Worm (Caenorhabditis elegans): Measurements from ENCODE around the gene ogt-1.

Gene ogt-1

DNA sequence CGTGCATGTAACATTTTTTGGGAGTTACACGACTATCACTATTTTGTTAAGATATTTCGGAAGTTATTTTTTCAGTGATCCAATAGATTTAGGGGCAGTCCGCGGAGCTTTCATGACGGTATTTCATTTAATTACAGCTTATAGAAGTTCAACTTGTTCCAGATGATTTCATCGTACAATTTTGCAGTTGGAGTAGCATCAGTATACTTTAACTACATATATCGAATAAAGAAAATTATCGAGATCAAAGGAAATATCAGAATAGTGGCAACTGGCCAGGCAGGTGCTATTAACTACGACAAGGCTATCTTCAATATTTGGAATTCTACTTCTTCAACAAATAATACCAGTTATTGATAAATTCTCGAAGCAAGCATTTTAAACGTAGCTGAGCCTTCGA is 24.9 kb upstream of the ogt-1 start:
- TF ChIP-seq Y48G9A.11 (GFP tag; IDR thresholded peaks at IDR 0.05) = peak; percentile 39; the same call in 1 of the 2 replicates
- TF ChIP-seq F44E2.7 (GFP tag; IDR thresholded peaks at IDR 0.05) = no peak
- no peak for TF ChIP-seq unc-130 (GFP tag; optimal IDR thresholded peaks at IDR 0.05)
- no peak for TF ChIP-seq sdz-12 (GFP tag; optimal IDR thresholded peaks at IDR 0.05)
- TF ChIP-seq lin-13 (GFP tag; optimal IDR thresholded peaks at IDR 0.05) = no peak
- 0 out of 2 replicates have a peak, but pooled peaks have one; percentile 40 for TF ChIP-seq daf-19 (GFP tag; conservative IDR thresholded peaks at IDR 0.05)
- no peak for TF ChIP-seq nhr-77 (tag; optimal IDR thresholded peaks at IDR 0.05)
- TF ChIP-seq pha-4 (GFP tag; IDR thresholded peaks at IDR 0.05) = peak; percentile 16; the same call in 1 of the 2 replicates
- no peak for TF ChIP-seq pha-4 (tag; optimal IDR thresholded peaks at IDR 0.05)
- TF ChIP-seq F49E8.2 (tag; optimal IDR thresholded peaks at IDR 0.05; ENCODE audit: borderline replicate concordance) = peak; percentile 65
- no peak for TF ChIP-seq vab-7 (GFP tag; IDR thresholded peaks at IDR 0.05)
- TF ChIP-seq ceh-20 (GFP tag; IDR thresholded peaks at IDR 0.05) = no peak
- TF ChIP-seq lin-1 (GFP tag; IDR thresholded peaks at IDR 0.05) = 0 out of 2 replicates have a peak, but pooled peaks have one; percentile 35
- no peak for TF ChIP-seq spr-1 (tag; optimal IDR thresholded peaks at IDR 0.05)
- no peak for TF ChIP-seq ama-1 (optimal IDR thresholded peaks at IDR 0.05)
- peak; percentile 48 for TF ChIP-seq lin-38 (GFP tag; IDR thresholded peaks at IDR 0.05)
- no peak for TF ChIP-seq duxl-1 (tag; optimal IDR thresholded peaks at IDR 0.05; ENCODE audit: poor library complexity)
- 0 out of 2 replicates have a peak, but pooled peaks have one; percentile 28 for TF ChIP-seq php-3 (GFP tag; IDR thresholded peaks at IDR 0.05)
- no peak for TF ChIP-seq nhr-28 (tag; optimal IDR thresholded peaks at IDR 0.05)
- TF ChIP-seq Y105C5A.15 (GFP tag; IDR thresholded peaks at IDR 0.05) = 0 out of 2 replicates have a peak, but pooled peaks have one; percentile 41

DNA sequence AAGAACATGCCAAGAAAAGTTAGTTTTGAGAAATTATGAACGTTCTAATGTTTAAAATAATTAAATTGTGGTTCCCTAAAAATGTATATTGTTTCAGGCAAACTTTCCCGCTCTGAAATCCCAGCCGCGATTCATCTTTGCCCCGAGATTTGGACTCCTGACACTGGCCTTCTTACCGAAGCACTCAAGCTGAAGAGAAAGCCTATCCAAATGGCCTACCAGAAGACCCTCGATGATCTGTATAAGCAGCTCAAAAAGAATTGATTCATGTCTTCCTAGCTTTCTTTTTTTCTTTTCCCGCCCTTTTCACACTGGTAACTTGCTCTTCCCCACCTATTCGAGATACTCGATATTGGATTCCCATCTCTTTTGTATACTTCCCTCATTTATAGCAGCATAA is 16.5 kb upstream of the ogt-1 start:
- TF ChIP-seq D1046.2 (GFP tag; IDR thresholded peaks at IDR 0.05) = no peak
- TF ChIP-seq aha-1 (tag) = peak; percentile 81
- TF ChIP-seq dpl-1 (GFP tag; optimal IDR thresholded peaks at IDR 0.05) = no peak
- no peak for TF ChIP-seq nhr-28 (tag; optimal IDR thresholded peaks at IDR 0.05)
- TF ChIP-seq ceh-28 (tag; optimal IDR thresholded peaks at IDR 0.05) = no peak
- TF ChIP-seq nhr-102 (tag; optimal IDR thresholded peaks at IDR 0.05) = no peak
- TF ChIP-seq lin-1 (GFP tag; IDR thresholded peaks at IDR 0.05) = no peak
- TF ChIP-seq unc-62 (GFP tag; optimal IDR thresholded peaks at IDR 0.05 in 1 of 2) = peak in 1 of 2 experiments; percentile 90
- TF ChIP-seq unc-62 (tag; optimal IDR thresholded peaks at IDR 0.05) = no peak

DNA sequence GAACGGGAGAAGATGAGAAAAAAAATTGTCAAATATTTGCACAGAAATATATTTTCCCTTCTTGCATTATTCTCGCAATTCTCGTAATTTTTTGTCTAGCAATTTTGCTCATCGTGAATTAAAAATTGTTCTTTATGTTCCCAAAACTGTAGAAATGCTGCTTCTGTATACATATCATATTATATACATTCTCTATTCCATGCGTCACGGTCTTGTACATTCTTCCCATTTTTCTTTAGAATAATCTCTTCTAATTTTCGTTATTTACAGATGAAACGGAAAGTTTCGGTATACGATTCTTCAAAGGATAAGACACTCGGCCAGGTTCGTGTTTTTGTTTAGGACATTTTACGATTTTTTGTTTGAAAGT is 14.0 kb upstream of the ogt-1 start, which contains the start of gene acs-4:
Gene acs-4 (plus strand): TSS at position 271 of the 370 bp plus-strand sequence.
- TF ChIP-seq unc-62 (GFP tag; optimal IDR thresholded peaks at IDR 0.05 in 1 of 2) (peak in 1 of 2 experiments; percentile 53), unc-62 (tag; optimal IDR thresholded peaks at IDR 0.05) (no peak), Y5F2A.4 (GFP tag; optimal IDR thresholded peaks at IDR 0.05) (no peak), snpc-4 (tag; optimal IDR thresholded peaks at IDR 0.05) (no peak), ztf-11 (tag; optimal IDR thresholded peaks at IDR 0.05) (no peak), madf-9 (GFP tag; conservative IDR thresholded peaks at IDR 0.05) (no peak), mdl-1 (tag; optimal IDR thresholded peaks at IDR 0.05) (no peak), ctbp-1 (GFP tag; IDR thresholded peaks at IDR 0.05) (no peak), nhr-10 (tag; optimal IDR thresholded peaks at IDR 0.05) (no peak)

DNA sequence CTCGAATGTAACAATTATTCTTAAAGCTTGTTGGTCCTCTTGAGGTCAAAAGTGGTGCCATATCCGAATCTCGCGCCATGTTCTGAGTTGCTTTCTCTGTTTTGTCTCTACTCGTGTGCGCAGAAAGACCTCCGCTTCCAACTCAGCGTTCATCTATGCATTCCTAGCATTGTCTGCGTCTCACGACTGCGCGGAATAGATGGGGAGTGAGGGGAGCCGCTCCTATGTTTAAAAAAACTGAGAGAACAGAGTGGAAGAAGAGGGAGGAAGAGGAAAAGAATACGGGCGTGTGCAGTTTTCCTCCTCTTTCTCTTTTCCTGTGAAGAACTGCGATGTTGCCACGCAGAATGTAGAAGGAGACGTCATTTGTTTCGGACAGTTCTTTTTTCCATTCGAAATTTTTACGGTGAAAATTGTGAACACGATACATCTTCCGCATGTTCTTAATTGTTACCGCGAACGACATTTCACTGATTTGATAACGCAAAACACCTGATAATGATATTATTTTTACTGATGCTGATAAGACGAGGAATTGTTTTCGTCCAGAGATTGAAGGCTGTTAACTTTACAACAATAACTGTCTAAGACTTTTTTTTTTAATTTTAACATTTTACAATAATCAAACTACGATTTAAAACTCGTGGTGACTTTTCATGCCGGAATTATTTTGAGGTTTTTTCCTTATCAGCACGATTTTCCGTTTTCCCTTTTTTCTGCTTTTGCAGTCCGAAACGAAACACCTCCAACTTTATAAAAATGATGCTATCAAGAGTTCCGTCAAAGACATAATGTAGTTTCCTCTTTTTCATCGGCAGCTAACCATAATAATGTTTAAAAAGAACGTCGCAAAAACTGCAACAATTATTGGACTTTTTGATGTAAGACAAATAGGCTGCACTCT is 13.3 kb upstream of the ogt-1 start:
- TF ChIP-seq skn-1 (tag; optimal IDR thresholded peaks at IDR 0.05) (no peak), ZK546.5 (tag; optimal IDR thresholded peaks at IDR 0.05) (no peak), lin-1 (GFP tag; IDR thresholded peaks at IDR 0.05) (0 out of 2 replicates have a peak, but pooled peaks have one; percentile 37), dmd-8 (GFP tag; IDR thresholded peaks at IDR 0.05) (no peak), ztf-7 (tag; optimal IDR thresholded peaks at IDR 0.05) (peak; percentile 5), pqm-1 (tag; optimal IDR thresholded peaks at IDR 0.05) (peak; percentile 84), attf-4 (tag; optimal IDR thresholded peaks at IDR 0.05) (no peak), T20F7.1 (GFP tag; optimal IDR thresholded peaks at IDR 0.05) (peak; percentile 19), hmg-1.1 (GFP tag; IDR thresholded peaks at IDR 0.05) (peak; percentile 80), nhr-28 (tag; optimal IDR thresholded peaks at IDR 0.05) (peak; percentile 69), dve-1 (tag; optimal IDR thresholded peaks at IDR 0.05; ENCODE audit: insufficient read depth) (peak; percentile 12), egl-27 (tag; optimal IDR thresholded peaks at IDR 0.05) (no peak), saeg-2 (GFP tag; IDR thresholded peaks at IDR 0.05) (no peak), snpc-4 (tag; optimal IDR thresholded peaks at IDR 0.05) (no peak), F10B5.3 (tag; optimal IDR thresholded peaks at IDR 0.05) (no peak), rbr-2 (tag; optimal IDR thresholded peaks at IDR 0.05) (peak; percentile 64)
